Fruit fly (Drosophila melanogaster): Measurements from ENCODE around the gene Blos2.
A peak's percentile ranks its signal among the peaks of the same experiment; 100 is the strongest.

Blos2 gene

DNA sequence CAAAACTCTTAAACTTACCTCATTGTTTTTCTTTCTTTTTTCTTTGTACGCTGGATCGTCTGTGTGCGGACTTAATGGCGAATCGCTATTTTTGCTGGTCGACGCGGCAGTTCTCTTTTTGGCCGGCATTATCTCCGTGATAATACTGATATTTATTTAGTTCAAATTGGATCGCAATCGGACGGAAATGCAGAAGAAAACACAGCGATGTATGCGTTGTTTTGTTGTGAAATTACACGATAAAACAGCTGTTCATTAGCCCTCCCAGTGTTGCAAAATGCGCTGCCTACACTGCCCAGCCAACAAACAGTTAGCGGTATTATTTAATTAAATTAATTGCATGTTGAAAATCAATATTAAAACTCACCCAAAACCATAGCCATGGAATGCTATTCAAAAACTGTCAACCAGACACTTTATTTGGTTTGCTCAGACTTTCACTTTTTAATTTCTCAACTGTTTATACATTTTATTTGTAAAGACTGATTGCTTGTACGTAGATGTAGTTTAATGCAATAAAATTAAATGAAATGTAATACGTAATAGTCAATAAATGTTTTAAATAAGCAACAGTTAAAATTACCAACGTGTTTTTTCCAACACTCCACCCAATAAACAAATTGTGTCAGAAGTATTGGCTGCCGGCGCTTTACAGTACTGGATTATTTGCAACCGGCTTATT is 36.8 kb downstream of the Blos2 start, which contains the start of the genes Irbp18 and APP-BP1 (continued):
- peak; percentile 95 for TF ChIP-seq caup (GFP tag; optimal IDR thresholded peaks at IDR 0.05; ENCODE audit: severe bottlenecking)
- TF ChIP-seq CG8290 (GFP tag; optimal IDR thresholded peaks at IDR 0.05): peak; percentile 87
- TF ChIP-seq CG8290 (tag; optimal IDR thresholded peaks at IDR 0.05): peak; percentile 81 to 92

DNA sequence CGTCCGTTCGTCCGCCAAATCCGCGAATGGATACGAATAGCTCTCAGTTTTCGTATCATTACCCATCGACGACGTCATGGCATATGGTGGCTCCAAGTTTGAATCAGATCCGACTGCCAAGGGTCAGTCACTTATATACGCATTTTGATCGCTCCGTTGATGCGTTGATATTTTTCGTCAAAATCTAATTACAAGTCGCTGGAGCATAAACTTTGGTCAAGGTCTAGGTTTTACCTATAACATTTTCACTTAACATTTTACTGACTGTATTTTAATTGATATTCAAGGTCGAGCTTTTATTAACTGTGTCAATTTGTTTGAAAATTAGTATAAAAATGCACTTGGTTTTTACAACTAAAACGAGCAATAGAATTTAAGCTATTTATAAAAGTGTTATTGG is 40.2 kb downstream of the Blos2 start, which contains the start of gene Elo68beta:
Gene Elo68beta (minus strand): TSS at position 101 of the 400 bp plus-strand sequence.
- TF ChIP-seq Xrp1 (GFP tag; IDR thresholded peaks at IDR 0.05) (no peak), gt (GFP tag; IDR thresholded peaks at IDR 0.05) (no peak), CG42726 (GFP tag; IDR thresholded peaks at IDR 0.05; ENCODE audit: partially characterized antibody) (no peak)

dm6 chr3L:11102930-11103329 is 41.6 kb downstream of the Blos2 start, which contains the start of gene Elo68alpha:
Gene Elo68alpha, minus strand, starts transcription at chr3L:11103030.
- TF ChIP-seq slbo (GFP tag; IDR thresholded peaks at IDR 0.05) (no peak), CG13123 (GFP tag; optimal IDR thresholded peaks at IDR 0.05) (no peak), CG13424 (tag; optimal IDR thresholded peaks at IDR 0.05) (no peak), CG31224 (GFP tag; IDR thresholded peaks at IDR 0.05) (no peak), dmrt99B (tag; optimal IDR thresholded peaks at IDR 0.05) (no peak), CG10654 (GFP tag; optimal IDR thresholded peaks at IDR 0.05) (no peak), CG7745 (tag; optimal IDR thresholded peaks at IDR 0.05) (no peak), h (optimal IDR thresholded peaks at IDR 0.05) (no peak)

DNA sequence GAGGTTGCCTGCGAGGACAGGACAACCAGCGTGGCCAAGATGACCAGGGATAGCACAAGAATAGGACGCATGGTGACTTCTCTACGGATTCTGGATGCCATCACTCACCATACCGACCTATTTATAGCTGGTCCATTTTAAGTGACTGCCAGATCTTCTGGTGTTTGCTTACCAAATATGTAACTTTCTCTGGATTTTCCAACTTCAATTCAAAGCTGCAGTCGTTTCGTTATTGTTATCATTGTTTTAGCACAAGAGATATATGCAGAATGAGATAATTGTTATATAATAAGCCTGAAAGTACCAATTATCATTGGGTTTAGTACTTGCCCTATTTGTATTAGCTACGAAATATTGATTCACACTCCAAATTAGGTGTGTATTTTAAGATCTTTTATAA is 42.4 kb downstream of the Blos2 start, which contains the start of gene CG32071:
Gene CG32071 (minus strand): TSS at position 101 of the 400 bp plus-strand sequence.
- TF ChIP-seq tx (GFP tag; optimal IDR thresholded peaks at IDR 0.05): no peak
- peak in 1 of 2 experiments; percentile 71 for TF ChIP-seq Pdp1 (GFP tag; optimal IDR thresholded peaks at IDR 0.05)

dm6 chr3L:11107432-11107831 is 46.1 kb downstream of the Blos2 start, which contains the start of gene CG32073:
Gene CG32073, minus strand, starts transcription at chr3L:11107582.
- TF ChIP-seq CG4360 (GFP tag; IDR thresholded peaks at IDR 0.05) (no peak), CG6272 (GFP tag; IDR thresholded peaks at IDR 0.05) (no peak), fd64A (GFP tag; optimal IDR thresholded peaks at IDR 0.05) (no peak), az2 (GFP tag; optimal IDR thresholded peaks at IDR 0.05) (no peak), CG1529 (GFP tag; optimal IDR thresholded peaks at IDR 0.05) (no peak), sd (tag; optimal IDR thresholded peaks at IDR 0.05) (no peak), CG2889 (GFP tag; IDR thresholded peaks at IDR 0.05) (no peak), CG3726 (GFP tag; IDR thresholded peaks at IDR 0.05) (no peak), CG7928 (GFP tag; optimal IDR thresholded peaks at IDR 0.05) (no peak), CG2202 (tag; optimal IDR thresholded peaks at IDR 0.05) (no peak), Gsc (GFP tag; IDR thresholded peaks at IDR 0.05) (no peak), scrt (GFP tag; optimal IDR thresholded peaks at IDR 0.05) (no peak), Atf-2 (GFP tag; optimal IDR thresholded peaks at IDR 0.05) (no peak), HHEX (GFP tag; optimal IDR thresholded peaks at IDR 0.05) (peak; percentile 51), tx (GFP tag; optimal IDR thresholded peaks at IDR 0.05) (no peak), Antp (GFP tag; optimal IDR thresholded peaks at IDR 0.05) (no peak), Aef1 (GFP tag; IDR thresholded peaks at IDR 0.05) (no peak), CG17612 (GFP tag; IDR thresholded peaks at IDR 0.05) (no peak), Scr (GFP tag; IDR thresholded peaks at IDR 0.05; ENCODE audit: partially characterized antibody) (no peak), CG16813 (GFP tag; IDR thresholded peaks at IDR 0.05; ENCODE audit: partially characterized antibody) (no peak), CG32532 (GFP tag; IDR thresholded peaks at IDR 0.05) (no peak), vvl (GFP tag; IDR thresholded peaks at IDR 0.05) (peak; percentile 36; the same call in 1 of the 2 replicates), ab (GFP tag; optimal IDR thresholded peaks at IDR 0.05) (no peak), Abd-B (GFP tag; optimal IDR thresholded peaks at IDR 0.05) (no peak), oc (tag; optimal IDR thresholded peaks at IDR 0.05) (no peak), CG2199 (GFP tag; IDR thresholded peaks at IDR 0.05) (no peak), Bdp1 (GFP tag; optimal IDR thresholded peaks at IDR 0.05) (no peak), ssp (GFP tag; IDR thresholded peaks at IDR 0.05) (no peak), exex (tag; optimal IDR thresholded peaks at IDR 0.05) (no peak)
